Fruit fly (Drosophila melanogaster) whole organism, embryonic: ENCODE results near the gene mRpL51.

Experiments
- Aef1 ChIP-seq: fragments of 200-800 bp; sonication (Bioruptor generic); IDR thresholded peaks from 3 replicates; pipeline ENCODE4 v1.3.6; 2022; ENCODE audit warnings: missing biosample characterization, missing genetic modification characterization
- CG10267 ChIP-seq: fragments of 200-800 bp; sonication (Bioruptor generic); optimal IDR thresholded peaks from 2 replicates; lab custom pipeline; 2018; ENCODE audit warnings: missing biosample characterization, mild to moderate bottlenecking, missing genetic modification characterization, moderate library complexity
- CG10462 ChIP-seq: fragments of 200-800 bp; sonication (Bioruptor generic); optimal IDR thresholded peaks from 2 replicates; lab custom pipeline; 2016; ENCODE audit warnings: missing biosample characterization, missing genetic modification characterization
- CG1233 ChIP-seq: fragments of 200-800 bp; sonication (Bioruptor generic); optimal IDR thresholded peaks from 4 replicates; lab custom pipeline; 2018; ENCODE audit warnings: missing biosample characterization, mild to moderate bottlenecking, missing genetic modification characterization
- CG12391 ChIP-seq: fragments of 200-800 bp; sonication (Bioruptor generic); optimal IDR thresholded peaks from 3 replicates; lab custom pipeline; 2018; ENCODE audit warnings: missing biosample characterization, mild to moderate bottlenecking, missing genetic modification characterization, moderate library complexity
- CG14441 ChIP-seq: fragments of 200-800 bp; sonication (Bioruptor generic); IDR thresholded peaks from 2 replicates; pipeline ENCODE4 v1.3.6; 2022; ENCODE audit warnings: missing biosample characterization, missing genetic modification characterization
- CG16863 ChIP-seq: fragments of 200-800 bp; sonication (Bioruptor generic); optimal IDR thresholded peaks from 3 replicates; lab custom pipeline; 2016; ENCODE audit warnings: missing biosample characterization, missing genetic modification characterization
- CG17829 ChIP-seq: fragments of 200-800 bp; optimal IDR thresholded peaks from 2 replicates; lab custom pipeline; 2019; ENCODE audit warnings: missing biosample characterization, mild to moderate bottlenecking, missing genetic modification characterization, moderate library complexity
- CG1792 ChIP-seq: fragments of 200-800 bp; sonication (Bioruptor generic); optimal IDR thresholded peaks from 2 replicates; lab custom pipeline; 2016; ENCODE audit warnings: missing biosample characterization, missing genetic modification characterization
- CG18619 ChIP-seq: fragments of 200-800 bp; sonication (Bioruptor generic); optimal IDR thresholded peaks from 3 replicates; lab custom pipeline; 2017; ENCODE audit warnings: missing biosample characterization, mild to moderate bottlenecking, missing genetic modification characterization
- CG4730 ChIP-seq: fragments of 200-800 bp; sonication (Bioruptor generic); IDR thresholded peaks from 2 replicates; pipeline ENCODE4 v1.3.6; 2022; ENCODE audit warnings: missing biosample characterization, missing genetic modification characterization
- CG6175 ChIP-seq: fragments of 200-800 bp; sonication (Bioruptor generic); IDR thresholded peaks from 3 replicates; pipeline ENCODE4 v1.3.6; 2022; ENCODE audit warnings: missing biosample characterization, missing genetic modification characterization
- CG7963 ChIP-seq: fragments of 200-800 bp; sonication (Bioruptor generic); IDR thresholded peaks from 3 replicates; pipeline ENCODE4 v1.3.6; 2022; ENCODE audit warnings: missing biosample characterization, missing genetic modification characterization; ENCODE audit not compliant: partially characterized antibody
- CG9609 ChIP-seq: fragments of 200-800 bp; sonication (Bioruptor generic); optimal IDR thresholded peaks from 3 replicates; lab custom pipeline; 2016; ENCODE audit warnings: missing biosample characterization, missing genetic modification characterization
- CG9817 ChIP-seq: fragments of 200-800 bp; sonication (Bioruptor generic); optimal IDR thresholded peaks from 2 replicates; lab custom pipeline; 2018; ENCODE audit warnings: missing biosample characterization, mild to moderate bottlenecking, missing genetic modification characterization, moderate library complexity
- Dek ChIP-seq: fragments of 200-800 bp; sonication (Bioruptor generic); optimal IDR thresholded peaks from 3 replicates; lab custom pipeline; 2019; ENCODE audit warnings: missing biosample characterization, mild to moderate bottlenecking, missing genetic modification characterization, moderate library complexity
- Dll ChIP-seq: fragments of 200-800 bp; sonication (Bioruptor generic); IDR thresholded peaks from 4 replicates; pipeline ENCODE4 v1.3.6; 2022; ENCODE audit warnings: missing biosample characterization, missing genetic modification characterization; ENCODE audit not compliant: partially characterized antibody
- Doc3 ChIP-seq: fragments of 200-800 bp; sonication (Bioruptor generic); IDR thresholded peaks from 3 replicates; pipeline ENCODE4 v1.3.6; 2022; ENCODE audit warnings: missing biosample characterization, missing genetic modification characterization; ENCODE audit not compliant: partially characterized antibody
- E2f1 ChIP-seq: fragments of 200-800 bp; sonication (Bioruptor generic); IDR thresholded peaks from 2 replicates; pipeline ENCODE4 v1.3.6; 2022; ENCODE audit warnings: missing biosample characterization, missing genetic modification characterization
- Fer3 ChIP-seq: fragments of 200-800 bp; sonication (Bioruptor generic); optimal IDR thresholded peaks from 2 replicates; lab custom pipeline; 2018; ENCODE audit warnings: missing biosample characterization, mild to moderate bottlenecking, missing genetic modification characterization, moderate library complexity
- H2.0 ChIP-seq: fragments of 200-800 bp; sonication (Bioruptor generic); IDR thresholded peaks from 2 replicates; pipeline ENCODE4 v1.3.6; 2022; ENCODE audit warnings: missing biosample characterization, missing genetic modification characterization
- HHEX ChIP-seq: fragments of 200-800 bp; sonication (Bioruptor generic); optimal IDR thresholded peaks from 3 replicates; lab custom pipeline; 2017; ENCODE audit warnings: missing biosample characterization, mild to moderate bottlenecking, missing genetic modification characterization, missing genetic modification reagents
- HmgZ ChIP-seq: fragments of 200-800 bp; sonication (Bioruptor generic); optimal IDR thresholded peaks from 2 replicates; lab custom pipeline; 2018; ENCODE audit warnings: missing biosample characterization, mild to moderate bottlenecking, missing genetic modification characterization
- Hsf ChIP-seq: fragments of 200-800 bp; sonication (Bioruptor generic); optimal IDR thresholded peaks from 3 replicates; lab custom pipeline; 2016; ENCODE audit warnings: missing biosample characterization, missing genetic modification characterization
- NK7.1 ChIP-seq: fragments of 200-800 bp; sonication (Bioruptor generic); optimal IDR thresholded peaks from 3 replicates; lab custom pipeline; 2016; ENCODE audit warnings: missing biosample characterization, missing genetic modification characterization
- Optix ChIP-seq: fragments of 200-800 bp; sonication (Bioruptor generic); IDR thresholded peaks from 3 replicates; pipeline ENCODE4 v1.3.6; 2022; ENCODE audit warnings: missing biosample characterization, missing genetic modification characterization
- Pdp1 ChIP-seq, 2 experiments: fragments of 200-800 bp; sonication (Bioruptor generic); optimal IDR thresholded peaks; 3 replicates each; lab custom pipeline; 2016; ENCODE audit warnings: missing biosample characterization in 2 of 2, missing genetic modification characterization in 2 of 2, mild to moderate bottlenecking in 1 of 2, moderate library complexity in 1 of 2
- Scr ChIP-seq: fragments of 200-800 bp; sonication (Bioruptor generic); IDR thresholded peaks from 2 replicates; pipeline ENCODE4 v1.3.6; 2022; ENCODE audit warnings: missing biosample characterization, missing genetic modification characterization; ENCODE audit not compliant: partially characterized antibody
- Sox102F ChIP-seq: fragments of 200-800 bp; sonication (Bioruptor generic); optimal IDR thresholded peaks from 2 replicates; lab custom pipeline; 2018; ENCODE audit warnings: missing biosample characterization, mild to moderate bottlenecking, missing genetic modification characterization, moderate library complexity
- ac ChIP-seq: fragments of 200-800 bp; sonication (Bioruptor generic); optimal IDR thresholded peaks from 3 replicates; lab custom pipeline; 2017; ENCODE audit warnings: missing biosample characterization, mild to moderate bottlenecking, missing genetic modification characterization
- az2 ChIP-seq: fragments of 200-800 bp; sonication (Bioruptor generic); optimal IDR thresholded peaks from 3 replicates; lab custom pipeline; 2016; ENCODE audit warnings: missing biosample characterization, missing genetic modification characterization
- br ChIP-seq: fragments of >200 bp; optimal IDR thresholded peaks from 2 replicates; lab custom pipeline; 2017
- btn ChIP-seq: fragments of 200-800 bp; sonication (Bioruptor generic); optimal IDR thresholded peaks from 2 replicates; lab custom pipeline; 2016; ENCODE audit warnings: missing biosample characterization, missing genetic modification characterization
- ci ChIP-seq: fragments of 200-800 bp; sonication (Bioruptor generic); IDR thresholded peaks from 3 replicates; pipeline ENCODE4 v1.3.6; 2022; ENCODE audit warnings: missing biosample characterization, missing genetic modification characterization
- danr ChIP-seq: fragments of 200-800 bp; sonication (Bioruptor generic); IDR thresholded peaks from 2 replicates; pipeline ENCODE4 v1.3.6; 2022; ENCODE audit warnings: missing biosample characterization, missing genetic modification characterization
- gce ChIP-seq: fragments of 200-800 bp; sonication (Bioruptor generic); IDR thresholded peaks from 3 replicates; pipeline ENCODE4 v1.3.6; 2022; ENCODE audit warnings: missing biosample characterization, missing genetic modification characterization
- gro ChIP-seq: fragments of 200-800 bp; sonication (Bioruptor generic); optimal IDR thresholded peaks from 2 replicates; lab custom pipeline; 2016; ENCODE audit warnings: missing biosample characterization, missing genetic modification characterization
- gsb ChIP-seq: fragments of 200-800 bp; sonication (Bioruptor generic); IDR thresholded peaks from 2 replicates; pipeline ENCODE4 v1.3.6; 2022; ENCODE audit warnings: missing biosample characterization, missing genetic modification characterization
- her ChIP-seq: fragments of 200-800 bp; sonication (Bioruptor generic); optimal IDR thresholded peaks from 2 replicates; lab custom pipeline; 2016; ENCODE audit warnings: missing biosample characterization, missing genetic modification characterization
- kah ChIP-seq: fragments of 200-800 bp; sonication (Bioruptor generic); optimal IDR thresholded peaks from 2 replicates; lab custom pipeline; 2018; ENCODE audit warnings: missing biosample characterization, mild to moderate bottlenecking, missing genetic modification characterization
- nerfin-1 ChIP-seq: fragments of 200-800 bp; sonication (Bioruptor generic); optimal IDR thresholded peaks from 3 replicates; lab custom pipeline; 2019; ENCODE audit warnings: missing biosample characterization, mild to moderate bottlenecking, missing genetic modification characterization, moderate library complexity
- p53 ChIP-seq: fragments of 200-800 bp; sonication (Bioruptor generic); optimal IDR thresholded peaks from 2 replicates; lab custom pipeline; 2016; ENCODE audit warnings: missing biosample characterization, missing genetic modification characterization
- phol ChIP-seq: fragments of 200-800 bp; sonication (Bioruptor generic); optimal IDR thresholded peaks from 3 replicates; lab custom pipeline; 2018; ENCODE audit warnings: missing biosample characterization, mild to moderate bottlenecking, missing genetic modification characterization, moderate library complexity
- pros ChIP-seq: fragments of 200-800 bp; sonication (Bioruptor generic); optimal IDR thresholded peaks from 3 replicates; lab custom pipeline; 2019; ENCODE audit warnings: missing biosample characterization, mild to moderate bottlenecking, missing genetic modification characterization, moderate library complexity
- salm ChIP-seq: fragments of 200-800 bp; sonication (Bioruptor generic); optimal IDR thresholded peaks from 2 replicates; lab custom pipeline; 2018; ENCODE audit warnings: missing biosample characterization, mild to moderate bottlenecking, missing genetic modification characterization
- sens ChIP-seq: fragments of 200-800 bp; sonication (Bioruptor generic); peaks from one replicate; lab custom pipeline; 2016; ENCODE audit warnings: missing biosample characterization, missing genetic modification characterization
- seq ChIP-seq: fragments of 200-800 bp; sonication (Bioruptor generic); IDR thresholded peaks from 2 replicates; pipeline ENCODE4 v1.3.6; 2022; ENCODE audit warnings: missing biosample characterization, missing genetic modification characterization
- sqz ChIP-seq: fragments of 200-800 bp; sonication (Bioruptor generic); optimal IDR thresholded peaks from 3 replicates; lab custom pipeline; 2018; ENCODE audit warnings: missing biosample characterization, mild to moderate bottlenecking, missing genetic modification characterization
- wek ChIP-seq: fragments of 200-800 bp; sonication (Bioruptor generic); optimal IDR thresholded peaks from 3 replicates; lab custom pipeline; 2018; ENCODE audit warnings: missing biosample characterization, mild to moderate bottlenecking, missing genetic modification characterization, moderate library complexity
- zen ChIP-seq: fragments of 200-800 bp; sonication (Bioruptor generic); optimal IDR thresholded peaks from 3 replicates; lab custom pipeline; 2018; ENCODE audit warnings: missing biosample characterization, mild to moderate bottlenecking, missing genetic modification characterization, moderate library complexity

The mRpL51 gene

dm6 chr2L:8521724-8522309, 4.6 kb upstream of the mRpL51 start, which contains the start of gene Acer (continued):
- no peak for TF ChIP-seq btn (GFP tag; lab: Kevin White, UChicago)
- TF ChIP-seq pros (GFP tag; lab: Kevin White, UChicago): peak; percentile 66
- TF ChIP-seq CG4730 (GFP tag; lab: Robert Waterston, UW): no peak
- 0 out of 3 replicates have a peak, but pooled peaks have one; percentile 57 for TF ChIP-seq ci (GFP tag; lab: Robert Waterston, UW)
- no peak for TF ChIP-seq CG1233 (GFP tag; lab: Kevin White, UChicago)
- 0 out of 2 replicates have a peak, but pooled peaks have one; percentile 17 for TF ChIP-seq H2.0
- peak; percentile 9 for TF ChIP-seq zen
- TF ChIP-seq NK7.1 (GFP tag; lab: Kevin White, UChicago): no peak
- no peak for TF ChIP-seq salm (tag; lab: Kevin White, UChicago)
- peak; percentile 15 for TF ChIP-seq her
- TF ChIP-seq Dek (tag; lab: Kevin White, UChicago): no peak
- no peak for TF ChIP-seq Fer3 (tag; lab: Kevin White, UChicago)
- 0 out of 2 replicates have a peak, but pooled peaks have one; percentile 12 for TF ChIP-seq CG14441 (GFP tag; lab: Robert Waterston, UW)
- peak; percentile 80 for TF ChIP-seq sens
- TF ChIP-seq Sox102F (GFP tag; lab: Kevin White, UChicago): peak; percentile 24
- peak; percentile 0 for TF ChIP-seq CG17829 (tag; lab: Kevin White, UChicago)
- peak; percentile 24 for TF ChIP-seq p53 (GFP tag; lab: Kevin White, UChicago)
- no peak for TF ChIP-seq CG18619 (GFP tag; lab: Kevin White, UChicago)
- peak; percentile 95 for TF ChIP-seq wek (GFP tag; lab: Kevin White, UChicago)
- TF ChIP-seq CG9609: no peak
- peak; percentile 13 for TF ChIP-seq HmgZ (tag; lab: Kevin White, UChicago)
- TF ChIP-seq E2f1 (GFP tag; lab: Robert Waterston, UW): no peak
- peak; percentile 15 for TF ChIP-seq kah (GFP tag; lab: Kevin White, UChicago)
- peak; percentile 78 for TF ChIP-seq ac (GFP tag; lab: Kevin White, UChicago)
- TF ChIP-seq CG16863 (GFP tag; lab: Kevin White, UChicago): no peak
- peak; percentile 3 for TF ChIP-seq nerfin-1
- peak; percentile 51 for TF ChIP-seq sqz (GFP tag; lab: Kevin White, UChicago)
- peak; percentile 60; the same call in 3 of the 4 replicates for TF ChIP-seq Dll (GFP tag; lab: Robert Waterston, UW)
- peak; percentile 24 for TF ChIP-seq gro (GFP tag; lab: Kevin White, UChicago)
- no peak for TF ChIP-seq Aef1
- TF ChIP-seq HHEX: no peak
- TF ChIP-seq gce (GFP tag; lab: Robert Waterston, UW): no peak
- no peak for TF ChIP-seq CG9817 (tag; lab: Kevin White, UChicago)
- TF ChIP-seq seq (GFP tag; lab: Robert Waterston, UW): peak; percentile 10; the same call in 1 of the 2 replicates
- no peak for TF ChIP-seq br (lab: Kevin White, UChicago)
- TF ChIP-seq CG6175 (GFP tag; lab: Robert Waterston, UW): no peak
- peak; percentile 4 for TF ChIP-seq CG1792
- TF ChIP-seq CG10462 (GFP tag; lab: Kevin White, UChicago): peak; percentile 20
- no peak for TF ChIP-seq Optix
- TF ChIP-seq az2 (GFP tag; lab: Kevin White, UChicago): no peak
- TF ChIP-seq CG10267: peak; percentile 37
- TF ChIP-seq CG12391 (tag; lab: Kevin White, UChicago): no peak
- TF ChIP-seq Pdp1 (GFP tag; optimal IDR thresholded peaks at IDR 0.05; lab: Kevin White, UChicago): peak in 1 of 2 experiments; percentile 22
- peak; percentile 37 for TF ChIP-seq phol (tag; lab: Kevin White, UChicago)
- TF ChIP-seq danr: no peak
- peak; percentile 56; the same call in 2 of the 3 replicates for TF ChIP-seq Doc3 (GFP tag; lab: Robert Waterston, UW)
- TF ChIP-seq Hsf: no peak
- 0 out of 2 replicates have a peak, but pooled peaks have one; percentile 24 for TF ChIP-seq gsb (GFP tag; lab: Robert Waterston, UW)
- no peak for TF ChIP-seq CG7963
- peak; percentile 35; the same call in 1 of the 2 replicates for TF ChIP-seq Scr (GFP tag; lab: Robert Waterston, UW)
